Worm (Caenorhabditis elegans): ENCODE results near the gene pcp-5.

Gene pcp-5

DNA sequence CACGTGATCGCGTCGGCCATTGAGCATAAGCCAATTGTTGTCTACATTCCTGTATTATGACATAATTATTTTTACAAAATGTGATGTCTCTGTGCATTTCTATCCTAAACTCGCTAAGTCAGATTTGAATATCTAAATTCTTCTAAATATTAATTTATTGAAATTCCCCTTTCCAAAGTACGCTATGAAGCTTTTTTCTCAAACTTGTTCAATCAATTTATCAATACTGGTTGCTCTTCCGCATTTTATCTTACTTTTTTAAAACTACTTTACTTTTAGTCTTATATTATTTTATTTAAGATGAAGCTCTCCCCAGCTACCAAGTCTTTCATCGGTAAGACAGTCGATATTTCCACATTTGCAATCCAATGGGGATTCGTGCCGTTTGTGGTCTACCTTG, 48.1 kb downstream of the pcp-5 start, which contains the start of gene tomm-7:
Gene tomm-7, plus strand, starts transcription at position 301 of the 400 bp plus-strand sequence.
- no peak for TF ChIP-seq him-1 (tag; optimal IDR thresholded peaks at IDR 0.05)
- TF ChIP-seq W03F9.2 (tag; optimal IDR thresholded peaks at IDR 0.05), result no peak
- TF ChIP-seq dao-5 (tag; optimal IDR thresholded peaks at IDR 0.05), result no peak

DNA sequence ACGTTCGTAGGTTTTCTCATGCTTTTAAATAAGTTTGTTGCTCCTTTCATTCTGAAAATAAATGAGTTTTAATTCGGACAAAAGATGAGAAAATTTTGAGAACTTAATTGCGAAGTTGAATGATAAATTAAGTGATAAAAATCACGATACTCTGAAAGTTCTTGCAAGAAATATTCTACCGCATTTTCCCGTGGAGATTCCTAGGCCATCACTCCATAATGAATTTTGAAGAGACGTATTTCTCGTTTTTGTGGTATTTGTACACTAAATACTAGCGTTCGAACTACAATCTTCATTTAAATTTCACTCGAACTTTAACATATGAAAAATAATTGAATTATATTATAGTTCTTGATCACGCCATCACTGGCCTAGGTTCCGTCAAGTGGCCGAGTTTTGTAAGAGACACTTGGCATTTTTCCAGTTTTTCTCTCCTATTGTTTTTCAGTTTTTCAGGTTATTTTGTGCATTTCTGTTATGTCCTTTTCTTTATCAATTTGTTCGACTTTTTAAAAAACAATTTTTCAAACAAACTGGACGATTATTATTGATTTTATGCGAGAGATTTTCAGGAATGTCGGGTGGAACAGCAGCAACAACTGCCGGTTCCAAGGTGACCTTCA, 48.9 kb downstream of the pcp-5 start, which contains the start of the genes coq-5 and ufm-1:
Gene coq-5, minus strand, starts transcription at position 51 of the 623 bp plus-strand sequence.
Gene ufm-1, plus strand, starts transcription at position 573 of the 623 bp plus-strand sequence.
- TF ChIP-seq W03F9.2 (tag; optimal IDR thresholded peaks at IDR 0.05) (no peak), dao-5 (tag; optimal IDR thresholded peaks at IDR 0.05) (no peak), him-1 (tag; optimal IDR thresholded peaks at IDR 0.05) (peak; percentile 21)

ce11 chrIII:7857142-7857541, 50.3 kb downstream of the pcp-5 start, which contains the start of gene tag-307:
Gene tag-307, minus strand, starts transcription at chrIII:7857242.
- TF ChIP-seq W03F9.2 (tag; optimal IDR thresholded peaks at IDR 0.05) (no peak), him-1 (tag; optimal IDR thresholded peaks at IDR 0.05) (no peak)

- TF ChIP-seq dao-5 (tag; optimal IDR thresholded peaks at IDR 0.05) (no peak), him-1 (tag; optimal IDR thresholded peaks at IDR 0.05) (no peak), W03F9.2 (tag; optimal IDR thresholded peaks at IDR 0.05) (no peak)
Observed at ce11 chrIII:7855468-7855867, 51.9 kb downstream of the pcp-5 start.
